Worm (Caenorhabditis elegans): Measurements from ENCODE around the gene Y50D4A.10.

ce11 chrV:1206971-1207370 is 13.4 kb downstream of the Y50D4A.10 start, which contains the start of gene Y50D4A.5:
- TF ChIP-seq W03F9.2 (tag; optimal IDR thresholded peaks at IDR 0.05) (no peak), him-1 (tag; optimal IDR thresholded peaks at IDR 0.05) (no peak)
